Worm (Caenorhabditis elegans) whole organism, L1 larva: Measurements from ENCODE around the gene F56D2.3.
A peak's percentile ranks its signal among the peaks of the same experiment; 100 is the strongest.

Experiments
- C04F5.9 ChIP-seq: sonication (generic microtip); optimal IDR thresholded peaks from 2 replicates; lab custom pipeline; 2016; ENCODE audit warnings: missing genetic modification characterization, missing compliant biosample characterization
- C34B4.2 ChIP-seq: sonication (generic microtip); optimal IDR thresholded peaks from 2 replicates; lab custom pipeline; 2017; ENCODE audit warnings: mild to moderate bottlenecking, missing genetic modification characterization, missing compliant biosample characterization
- F16B12.6 ChIP-seq: fragments of 150-350 bp; optimal IDR thresholded peaks from 2 replicates; lab custom pipeline; 2014; ENCODE audit warnings: missing biosample characterization, missing genetic modification characterization
- aha-1 ChIP-seq: fragments of 150-350 bp; optimal IDR thresholded peaks from 2 replicates; lab custom pipeline; 2014; ENCODE audit warnings: missing biosample characterization, missing genetic modification characterization
- alr-1 ChIP-seq: fragments of 200-800 bp; sonication (Bioruptor generic); optimal IDR thresholded peaks from 2 replicates; lab custom pipeline; 2018; ENCODE audit warnings: borderline replicate concordance, mild to moderate bottlenecking, missing genetic modification characterization, missing compliant biosample characterization
- aly-2 ChIP-seq: fragments of 150-350 bp; optimal IDR thresholded peaks from 2 replicates; lab custom pipeline; 2014; ENCODE audit warnings: missing biosample characterization, missing genetic modification characterization
- blmp-1 ChIP-seq: fragments of 150-350 bp; optimal IDR thresholded peaks from 2 replicates; lab custom pipeline; 2014; ENCODE audit warnings: missing biosample characterization, missing genetic modification characterization
- ces-1 ChIP-seq: fragments of 150-350 bp; optimal IDR thresholded peaks from 2 replicates; lab custom pipeline; 2014; ENCODE audit warnings: missing biosample characterization, missing genetic modification reagents, missing genetic modification characterization
- efl-1 ChIP-seq, 4 experiments: fragments of 150-350 bp; optimal IDR thresholded peaks in 3 of 4; peaks in 1 of 4; 1 replicate in 1 of 4; 2 replicates in 3 of 4; lab custom pipeline; 2014; ENCODE audit warnings: missing biosample characterization in 2 of 4, missing genetic modification characterization in 2 of 4, missing genetic modification reagents in 2 of 4
- egl-13 ChIP-seq: sonication (generic microtip); optimal IDR thresholded peaks from 2 replicates; lab custom pipeline; 2016; ENCODE audit warnings: missing genotype, missing genetic modification reagents, missing genetic modification characterization, missing compliant biosample characterization
- egl-27 ChIP-seq, 2 experiments: fragments of 150-350 bp in 1 of 2; sonication (generic microtip); optimal IDR thresholded peaks; 3 replicates each; lab custom pipeline; 2017 to 2018; ENCODE audit warnings: missing biosample characterization in 2 of 2, missing genetic modification characterization in 2 of 2, missing genetic modification reagents in 2 of 2
- elt-3 ChIP-seq, 6 experiments: fragments of 150-350 bp in 1 of 6; sonication (generic microtip); optimal IDR thresholded peaks; 2 replicates each; lab custom pipeline; 2017 to 2018; ENCODE audit warnings: missing biosample characterization in 6 of 6, missing genetic modification characterization in 6 of 6, inconsistent platforms in 1 of 6
- ets-5 ChIP-seq: fragments of 200-800 bp; sonication (Bioruptor generic); IDR thresholded peaks from 2 replicates; pipeline ENCODE4 v1.3.6; 2022; ENCODE audit warnings: missing genetic modification characterization, missing compliant biosample characterization
- grh-1 ChIP-seq: fragments of 200-800 bp; sonication (Bioruptor generic); IDR thresholded peaks from 2 replicates; pipeline ENCODE4 v1.3.6; 2022; ENCODE audit warnings: missing genetic modification reagents, missing genetic modification characterization, missing compliant biosample characterization
- hlh-17 ChIP-seq: fragments of 200-800 bp; sonication (Bioruptor generic); optimal IDR thresholded peaks from 2 replicates; lab custom pipeline; 2018; ENCODE audit warnings: missing genetic modification characterization, mild to moderate bottlenecking, missing compliant biosample characterization, moderate library complexity, borderline replicate concordance
- irx-1 ChIP-seq: sonication (generic microtip); optimal IDR thresholded peaks from 2 replicates; lab custom pipeline; 2016; ENCODE audit warnings: missing genetic modification characterization, missing compliant biosample characterization
- isw-1 ChIP-seq: fragments of 200-800 bp; sonication (Bioruptor generic); IDR thresholded peaks from 2 replicates; pipeline ENCODE4 v1.3.6; 2022; ENCODE audit warnings: missing genetic modification characterization, missing compliant biosample characterization
- lin-15B ChIP-seq: fragments of 150-350 bp; sonication (generic microtip); optimal IDR thresholded peaks from 3 replicates; lab custom pipeline; 2014; ENCODE audit warnings: missing biosample characterization, missing genetic modification characterization
- lin-39 ChIP-seq: fragments of 150-350 bp; optimal IDR thresholded peaks from 2 replicates; lab custom pipeline; 2014; ENCODE audit warnings: missing biosample characterization, missing genetic modification reagents, missing genetic modification characterization
- lsy-2 ChIP-seq, 2 experiments: fragments of 150-350 bp; optimal IDR thresholded peaks; 2 replicates each; lab custom pipeline; 2014; ENCODE audit warnings: missing biosample characterization in 2 of 2, missing genetic modification characterization in 2 of 2
- mab-9 ChIP-seq: fragments of 200-800 bp; sonication (Bioruptor generic); IDR thresholded peaks from 2 replicates; pipeline ENCODE4 v1.3.6; 2022; ENCODE audit warnings: missing genetic modification reagents, missing genetic modification characterization, missing compliant biosample characterization
- mdl-1 ChIP-seq, 2 experiments: fragments of 150-350 bp; optimal IDR thresholded peaks; 2 replicates each; lab custom pipeline; 2014 to 2017; ENCODE audit warnings: missing biosample characterization in 2 of 2, missing genetic modification characterization in 2 of 2, inconsistent platforms in 1 of 2
- nhr-12 ChIP-seq: sonication (generic microtip); optimal IDR thresholded peaks from 2 replicates; lab custom pipeline; 2017; ENCODE audit warnings: missing biosample characterization, missing genetic modification characterization
- nhr-19 ChIP-seq: fragments of 200-800 bp; sonication (Bioruptor generic); conservative IDR thresholded peaks from 2 replicates; pipeline ENCODE4 v1.3.6; 2022; ENCODE audit warnings: missing genetic modification characterization, missing compliant biosample characterization
- nhr-237 ChIP-seq: fragments of 150-350 bp; optimal IDR thresholded peaks from 2 replicates; lab custom pipeline; 2014; ENCODE audit warnings: missing biosample characterization, missing genetic modification characterization
- nhr-28 ChIP-seq: fragments of 150-350 bp; optimal IDR thresholded peaks from 2 replicates; lab custom pipeline; 2014; ENCODE audit warnings: missing biosample characterization, missing genetic modification characterization
- nhr-71 ChIP-seq: sonication (generic microtip); optimal IDR thresholded peaks from 2 replicates; lab custom pipeline; 2016; ENCODE audit warnings: mild to moderate bottlenecking, missing genetic modification characterization, moderate library complexity, missing compliant biosample characterization
- nhr-85 ChIP-seq: sonication (generic microtip); peaks from one replicate; lab custom pipeline; 2016; ENCODE audit warnings: missing genetic modification characterization, inconsistent platforms, missing compliant biosample characterization
- pag-3 ChIP-seq: sonication (generic microtip); optimal IDR thresholded peaks from 2 replicates; lab custom pipeline; 2017; ENCODE audit warnings: missing genetic modification characterization, mild to moderate bottlenecking, missing compliant biosample characterization, antibody characterized with exemption, borderline replicate concordance; ENCODE audit not compliant: insufficient read depth
- pax-3 ChIP-seq: fragments of 200-800 bp; sonication (Bioruptor generic); optimal IDR thresholded peaks from 2 replicates; lab custom pipeline; 2018; ENCODE audit warnings: mild to moderate bottlenecking, missing genetic modification characterization, moderate library complexity, missing compliant biosample characterization
- pqm-1 ChIP-seq: sonication (generic microtip); optimal IDR thresholded peaks from 3 replicates; lab custom pipeline; 2017; ENCODE audit warnings: missing biosample characterization, missing genetic modification characterization
- skn-1 ChIP-seq: fragments of 150-350 bp; optimal IDR thresholded peaks from 2 replicates; lab custom pipeline; 2014; ENCODE audit warnings: missing biosample characterization, missing genetic modification characterization
- snpc-4 ChIP-seq: fragments of 150-350 bp; optimal IDR thresholded peaks from 2 replicates; lab custom pipeline; 2014; ENCODE audit warnings: missing biosample characterization, missing genetic modification characterization
- snu-23 ChIP-seq: sonication (generic microtip); optimal IDR thresholded peaks from 2 replicates; lab custom pipeline; 2016; ENCODE audit warnings: missing genetic modification characterization, missing compliant biosample characterization
- sox-4 ChIP-seq: sonication (generic microtip); optimal IDR thresholded peaks from 2 replicates; lab custom pipeline; 2016; ENCODE audit warnings: missing genetic modification characterization, missing compliant biosample characterization
- sptf-1 ChIP-seq: fragments of 150-350 bp; optimal IDR thresholded peaks from 2 replicates; lab custom pipeline; 2014; ENCODE audit warnings: missing biosample characterization, missing genetic modification characterization
- sup-37 ChIP-seq: fragments of 200-800 bp; sonication (Bioruptor generic); optimal IDR thresholded peaks from 2 replicates; lab custom pipeline; 2018; ENCODE audit warnings: mild to moderate bottlenecking, missing genetic modification characterization, missing compliant biosample characterization
- swsn-7 ChIP-seq: sonication (generic microtip); optimal IDR thresholded peaks from 2 replicates; lab custom pipeline; 2016; ENCODE audit warnings: missing genetic modification characterization, missing compliant biosample characterization
- tbx-2 ChIP-seq: sonication (generic microtip); optimal IDR thresholded peaks from 2 replicates; lab custom pipeline; 2016; ENCODE audit warnings: missing genetic modification characterization, missing compliant biosample characterization
- tlp-1 ChIP-seq: fragments of 150-350 bp; optimal IDR thresholded peaks from 2 replicates; lab custom pipeline; 2014; ENCODE audit warnings: missing biosample characterization, missing genetic modification characterization
- unc-130 ChIP-seq: fragments of 150-350 bp; optimal IDR thresholded peaks from 2 replicates; lab custom pipeline; 2017; ENCODE audit warnings: missing biosample characterization, missing genetic modification characterization, inconsistent platforms
- vab-15 ChIP-seq: sonication (generic microtip); optimal IDR thresholded peaks from 2 replicates; lab custom pipeline; 2017; ENCODE audit warnings: missing genotype, mild to moderate bottlenecking, missing genetic modification characterization, missing compliant biosample characterization
- zip-4 ChIP-seq: fragments of 200-800 bp; sonication (Bioruptor generic); optimal IDR thresholded peaks from 2 replicates; lab custom pipeline; 2018; ENCODE audit warnings: mild to moderate bottlenecking, missing genetic modification characterization, moderate library complexity, missing compliant biosample characterization
- ztf-4 ChIP-seq: fragments of 150-350 bp; optimal IDR thresholded peaks from 2 replicates; lab custom pipeline; 2014; ENCODE audit warnings: missing biosample characterization, missing genetic modification characterization

F56D2.3 gene

ce11 chrIII:5573694-5574093 lies 11.1 kb upstream of the F56D2.3 start, which contains the start of gene molo-1:
Gene molo-1 (plus strand): TSS chrIII:5573994.
- no peak for TF ChIP-seq nhr-12 (tag; lab: Kevin White, UChicago)
- TF ChIP-seq zip-4 (GFP tag; lab: Kevin White, UChicago) = no peak
- TF ChIP-seq sup-37 (GFP tag; lab: Kevin White, UChicago) = no peak
- TF ChIP-seq sptf-1 = no peak
- TF ChIP-seq lin-15B (tag; lab: Kevin White, UChicago) = no peak
- TF ChIP-seq snpc-4 (tag; lab: Kevin White, UChicago) = no peak
- no peak for TF ChIP-seq tbx-2
- TF ChIP-seq mab-9 = no peak
- TF ChIP-seq alr-1 (tag; lab: Kevin White, UChicago) = no peak
- no peak for TF ChIP-seq unc-130
- no peak for TF ChIP-seq aha-1 (tag; lab: Kevin White, UChicago)
- no peak for TF ChIP-seq nhr-71
- no peak for TF ChIP-seq blmp-1
- no peak for TF ChIP-seq egl-27 (tag; optimal IDR thresholded peaks at IDR 0.05; lab: Kevin White, UChicago)
- no peak for TF ChIP-seq C34B4.2
- TF ChIP-seq skn-1 (tag; lab: Kevin White, UChicago) = no peak
- no peak for TF ChIP-seq snu-23 (GFP tag; lab: Kevin White, UChicago)

DNA sequence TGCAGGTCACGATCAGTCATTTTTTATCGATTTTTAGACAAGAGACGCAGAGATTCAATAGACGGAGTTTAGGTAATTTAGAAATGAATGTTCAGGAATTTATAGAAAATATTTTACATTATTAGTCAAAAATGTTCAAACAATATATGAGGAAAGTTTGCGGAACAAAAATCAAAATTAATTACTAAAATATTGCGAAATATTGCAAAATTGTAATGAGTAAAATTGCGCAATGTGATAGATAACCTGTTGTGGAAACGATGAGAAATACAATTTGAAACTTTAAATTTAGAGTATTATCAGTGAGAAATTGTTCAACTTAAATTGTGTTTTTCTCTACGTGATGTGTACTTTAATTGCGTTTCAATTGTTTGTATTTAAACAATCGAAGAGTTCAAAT lies 3.7 kb upstream of the F56D2.3 start, which contains the start of gene F56D2.5:
Gene F56D2.5, minus strand, starts transcription at position 371 of the 400 bp plus-strand sequence.
- TF ChIP-seq sptf-1 (no peak), C04F5.9 (tag; lab: Kevin White, UChicago) (no peak), grh-1 (no peak), snpc-4 (tag; lab: Kevin White, UChicago) (no peak), zip-4 (GFP tag; lab: Kevin White, UChicago) (peak; percentile 90), pqm-1 (no peak), nhr-85 (tag; lab: Kevin White, UChicago) (no peak), mdl-1 (tag; optimal IDR thresholded peaks at IDR 0.05; lab: Kevin White, UChicago) (no peak), egl-13 (no peak), tlp-1 (no peak), isw-1 (GFP tag; lab: Robert Waterston, UW) (no peak), elt-3 (tag; optimal IDR thresholded peaks at IDR 0.05; lab: Kevin White, UChicago) (no peak), vab-15 (no peak), hlh-17 (GFP tag; lab: Kevin White, UChicago) (no peak), aly-2 (tag; lab: Kevin White, UChicago) (no peak), lin-39 (no peak), F16B12.6 (tag; lab: Kevin White, UChicago) (no peak), pag-3 (tag; lab: Kevin White, UChicago) (no peak), C34B4.2 (no peak), ztf-4 (no peak), ces-1 (GFP tag; lab: Kevin White, UChicago) (no peak), ets-5 (no peak), nhr-19 (GFP tag; lab: Robert Waterston, UW) (no peak), skn-1 (tag; lab: Kevin White, UChicago) (peak; percentile 69), nhr-237 (tag; lab: Kevin White, UChicago) (no peak), sox-4 (tag; lab: Kevin White, UChicago) (no peak), pax-3 (tag; lab: Kevin White, UChicago) (no peak), efl-1 (optimal IDR thresholded peaks at IDR 0.05; lab: Kevin White, UChicago) (peak in 1 of 2 experiments; percentile 6), efl-1 (GFP tag; optimal IDR thresholded peaks at IDR 0.05 in 1 of 2; lab: Kevin White, UChicago) (no peak), swsn-7 (tag; lab: Kevin White, UChicago) (no peak), lsy-2 (tag; optimal IDR thresholded peaks at IDR 0.05; lab: Kevin White, UChicago) (peak in 1 of 2 experiments; percentile 32), irx-1 (no peak), unc-130 (no peak), nhr-28 (no peak)
